Worm (Caenorhabditis elegans) whole organism, L4 larva: ENCODE measurements around the gene srsx-28.
A peak's percentile ranks its signal among the peaks of the same experiment; 100 is the strongest.

ENCODE experiments used
- F49E8.2 ChIP-seq: sonication (generic microtip); optimal IDR thresholded peaks from 2 replicates; lab custom pipeline; 2016; ENCODE audit warnings: missing compliant biosample characterization, mild to moderate bottlenecking, missing genetic modification characterization, borderline replicate concordance
- Y105C5A.15 ChIP-seq: fragments of 200-800 bp; sonication (Bioruptor generic); IDR thresholded peaks from 2 replicates; pipeline ENCODE4 v1.3.6; 2022; ENCODE audit warnings: missing genetic modification characterization, missing compliant biosample characterization
- Y5F2A.4 ChIP-seq: fragments of 200-800 bp; sonication (Bioruptor generic); optimal IDR thresholded peaks from 2 replicates; lab custom pipeline; 2018; ENCODE audit warnings: mild to moderate bottlenecking, missing genetic modification characterization, missing compliant biosample characterization
- aha-1 ChIP-seq: fragments of 150-350 bp; peaks from one replicate; lab custom pipeline; 2014; ENCODE audit warnings: missing biosample characterization, missing genetic modification characterization
- ceh-20 ChIP-seq: fragments of 200-800 bp; sonication (Bioruptor generic); IDR thresholded peaks from 2 replicates; pipeline ENCODE4 v1.3.6; 2022; ENCODE audit warnings: missing genetic modification reagents, missing genetic modification characterization, missing compliant biosample characterization
- daf-16 ChIP-seq, 3 experiments: sonication (generic microtip); optimal IDR thresholded peaks; 2 replicates each; lab custom pipeline; 2016 to 2017; ENCODE audit warnings: missing genetic modification characterization in 3 of 3, missing genetic modification reagents in 3 of 3, mild to moderate bottlenecking in 2 of 3, missing compliant biosample characterization in 2 of 3, missing biosample characterization in 1 of 3, moderate library complexity in 1 of 3
- dmd-8 ChIP-seq: fragments of 200-800 bp; sonication (Bioruptor generic); IDR thresholded peaks from 2 replicates; pipeline ENCODE4 v1.3.6; 2022; ENCODE audit warnings: missing genetic modification characterization, missing compliant biosample characterization
- hlh-11 ChIP-seq: fragments of 200-800 bp; sonication (Bioruptor generic); optimal IDR thresholded peaks from 2 replicates; lab custom pipeline; 2018; ENCODE audit warnings: mild to moderate bottlenecking, missing genetic modification characterization, missing compliant biosample characterization
- lim-7 ChIP-seq: fragments of 200-800 bp; sonication (Bioruptor generic); IDR thresholded peaks from 2 replicates; pipeline ENCODE4 v1.3.6; 2022; ENCODE audit warnings: missing genetic modification characterization, missing compliant biosample characterization
- lin-38 ChIP-seq: fragments of 200-800 bp; sonication (Bioruptor generic); IDR thresholded peaks from 2 replicates; pipeline ENCODE4 v1.3.6; 2022; ENCODE audit warnings: missing genetic modification reagents, missing genetic modification characterization, missing compliant biosample characterization
- lsy-2 ChIP-seq, 2 experiments: fragments of 150-350 bp in 1 of 2; sonication (generic microtip) in 1 of 2; optimal IDR thresholded peaks; 2 replicates each; lab custom pipeline; 2014 to 2017; ENCODE audit warnings: missing biosample characterization in 2 of 2, missing genetic modification characterization in 2 of 2
- mes-2 ChIP-seq: sonication (generic microtip); optimal IDR thresholded peaks from 2 replicates; lab custom pipeline; 2016; ENCODE audit warnings: missing genotype, mild to moderate bottlenecking, missing genetic modification characterization, missing compliant biosample characterization; ENCODE audit not compliant: poor library complexity, severe bottlenecking
- mxl-2 ChIP-seq: fragments of 200-800 bp; sonication (Bioruptor generic); conservative IDR thresholded peaks from 2 replicates; pipeline ENCODE4 v1.3.6; 2022; ENCODE audit warnings: missing genetic modification reagents, missing genetic modification characterization, missing compliant biosample characterization
- nhr-28 ChIP-seq: fragments of 150-350 bp; optimal IDR thresholded peaks from 2 replicates; lab custom pipeline; 2014; ENCODE audit warnings: missing biosample characterization, missing genetic modification characterization
- nhr-48 ChIP-seq: sonication (generic microtip); optimal IDR thresholded peaks from 2 replicates; lab custom pipeline; 2016; ENCODE audit warnings: mild to moderate bottlenecking, missing genetic modification characterization, missing compliant biosample characterization
- nhr-77 ChIP-seq: fragments of 150-350 bp; optimal IDR thresholded peaks from 2 replicates; lab custom pipeline; 2014; ENCODE audit warnings: missing biosample characterization, missing genetic modification characterization
- pqm-1 ChIP-seq: sonication (generic microtip); optimal IDR thresholded peaks from 2 replicates; lab custom pipeline; 2017; ENCODE audit warnings: missing biosample characterization, missing genetic modification characterization
- set-16 ChIP-seq: fragments of 200-800 bp; sonication (Bioruptor generic); IDR thresholded peaks from 2 replicates; pipeline ENCODE4 v1.3.6; 2022; ENCODE audit warnings: missing genetic modification reagents, missing genetic modification characterization, missing compliant biosample characterization
- snpc-1.2 ChIP-seq: fragments of 200-800 bp; sonication (Bioruptor generic); IDR thresholded peaks from 2 replicates; pipeline ENCODE4 v1.3.6; 2022; ENCODE audit warnings: missing genetic modification reagents, missing genetic modification characterization, missing compliant biosample characterization
- spr-3 ChIP-seq: fragments of 200-800 bp; sonication (Bioruptor generic); optimal IDR thresholded peaks from 2 replicates; lab custom pipeline; 2018; ENCODE audit warnings: mild to moderate bottlenecking, missing genetic modification characterization, missing compliant biosample characterization
- unc-62 ChIP-seq, 3 experiments: fragments of 150-350 bp in 1 of 3; sonication (generic microtip); optimal IDR thresholded peaks in 2 of 3; peaks in 1 of 3; 1 replicate in 1 of 3; 2 replicates in 2 of 3; lab custom pipeline; 2014 to 2017; ENCODE audit warnings: missing biosample characterization in 3 of 3, missing genetic modification characterization in 3 of 3, missing genetic modification reagents in 3 of 3, missing genotype in 1 of 3
- ztf-11 ChIP-seq: fragments of 150-350 bp; optimal IDR thresholded peaks from 2 replicates; lab custom pipeline; 2014; ENCODE audit warnings: missing biosample characterization, missing genetic modification characterization

Gene srsx-28

DNA sequence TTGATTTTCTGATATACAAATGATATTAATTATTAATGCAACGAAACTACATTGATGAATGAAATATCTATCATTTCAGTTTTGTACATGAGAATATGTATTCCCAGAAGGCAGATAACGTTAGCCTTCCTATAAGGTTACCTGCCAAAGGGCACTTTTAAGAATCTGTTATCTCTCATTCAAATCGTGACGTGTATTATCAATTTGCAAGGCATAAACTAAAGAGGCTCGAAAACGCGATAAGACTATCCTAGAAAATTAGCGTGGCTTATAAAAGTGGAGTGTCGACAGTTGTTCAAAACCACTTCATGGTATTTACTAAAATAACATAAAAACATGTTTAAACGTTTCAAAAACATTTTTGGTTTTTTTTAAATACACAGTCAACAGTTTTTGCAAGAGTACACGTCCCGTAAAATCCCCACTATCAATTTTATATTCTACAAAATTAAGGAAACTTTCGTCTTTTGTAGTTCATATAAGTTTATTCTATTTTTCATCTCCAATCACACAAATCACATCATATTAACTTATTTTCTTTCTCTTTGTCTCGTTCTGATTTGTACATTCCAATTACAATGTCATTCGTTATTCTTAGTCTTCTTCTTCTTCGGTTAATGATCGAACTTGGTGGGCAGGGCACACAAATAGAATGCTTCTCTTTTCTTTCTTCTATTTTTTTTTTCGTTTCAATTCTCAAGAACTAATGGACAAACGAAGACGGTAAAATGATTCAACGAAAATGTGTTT lies 27.4 kb upstream of the srsx-28 start, which contains the start of gene C08B6.10:
C08B6.10 (plus strand) TSS at position 700 of the 750 bp plus-strand sequence.
- no peak for TF ChIP-seq Y105C5A.15 (GFP tag; lab: Robert Waterston, UW)
- TF ChIP-seq unc-62 (GFP tag; optimal IDR thresholded peaks at IDR 0.05 in 1 of 2; lab: Kevin White, UChicago) = peak in 1 of 2 experiments; percentile 83
- no peak for TF ChIP-seq unc-62 (tag; optimal IDR thresholded peaks at IDR 0.05; lab: Kevin White, UChicago)
- peak; percentile 19 for TF ChIP-seq pqm-1 (tag; lab: Kevin White, UChicago)
- TF ChIP-seq daf-16 (GFP tag; optimal IDR thresholded peaks at IDR 0.05; lab: Kevin White, UChicago) = no peak
- TF ChIP-seq daf-16 (tag; optimal IDR thresholded peaks at IDR 0.05; lab: Kevin White, UChicago) = peak; percentile 69
- TF ChIP-seq ztf-11 (tag; lab: Kevin White, UChicago) = no peak
- TF ChIP-seq nhr-28 (tag; lab: Kevin White, UChicago) = peak; percentile 21
- TF ChIP-seq aha-1 (tag; lab: Kevin White, UChicago) = no peak
- no peak for TF ChIP-seq nhr-48 (tag; lab: Kevin White, UChicago)

DNA sequence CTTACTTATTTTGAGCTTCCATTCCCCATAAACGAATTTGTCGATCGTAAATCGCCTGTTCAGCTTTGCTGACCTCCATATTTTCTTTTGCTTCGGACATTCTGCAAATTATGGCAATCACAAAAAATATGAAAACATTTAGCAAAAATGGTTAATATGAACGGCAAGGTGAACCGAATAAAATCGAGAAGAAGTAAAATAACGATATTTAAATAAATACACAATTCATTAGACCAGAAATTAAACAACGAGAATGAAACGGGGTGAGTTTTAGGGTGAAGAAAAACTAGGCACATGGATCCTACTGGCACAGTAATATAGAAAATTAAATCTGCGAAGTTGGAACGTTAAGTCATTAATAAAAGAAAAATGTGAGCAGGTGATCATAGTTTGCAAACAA lies 22.2 kb upstream of the srsx-28 start, which contains the start of gene aos-1:
aos-1 (minus strand) TSS at position 101 of the 400 bp plus-strand sequence.
- TF ChIP-seq lim-7 = no peak
- no peak for TF ChIP-seq Y5F2A.4
- TF ChIP-seq nhr-77 (tag; lab: Kevin White, UChicago) = no peak

DNA sequence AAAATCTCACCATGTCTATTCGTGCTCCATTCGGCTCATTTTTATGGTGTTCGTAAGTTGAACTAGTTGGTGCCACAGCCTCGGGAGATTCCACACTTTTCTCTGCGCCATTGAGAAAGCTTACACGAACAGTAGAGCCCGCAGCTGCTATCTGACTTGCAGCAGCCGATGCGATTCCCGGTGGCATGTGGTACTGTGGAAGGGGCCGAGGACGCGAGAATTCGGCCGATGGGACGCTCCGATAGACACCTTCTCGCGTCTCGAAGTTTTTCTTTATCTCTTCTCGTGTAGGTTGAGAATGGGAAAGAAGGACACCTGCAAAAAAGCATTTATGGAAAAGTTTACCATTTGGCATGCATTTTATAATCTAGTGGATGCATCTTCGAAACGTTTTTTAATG lies 19.1 kb upstream of the srsx-28 start:
- TF ChIP-seq snpc-1.2 (GFP tag; lab: Robert Waterston, UW) (no peak), nhr-48 (tag; lab: Kevin White, UChicago) (no peak), F49E8.2 (tag; lab: Kevin White, UChicago) (no peak), dmd-8 (GFP tag; lab: Robert Waterston, UW) (peak; percentile 60; the same call in 1 of the 2 replicates), lin-38 (GFP tag; lab: Robert Waterston, UW) (no peak)

DNA sequence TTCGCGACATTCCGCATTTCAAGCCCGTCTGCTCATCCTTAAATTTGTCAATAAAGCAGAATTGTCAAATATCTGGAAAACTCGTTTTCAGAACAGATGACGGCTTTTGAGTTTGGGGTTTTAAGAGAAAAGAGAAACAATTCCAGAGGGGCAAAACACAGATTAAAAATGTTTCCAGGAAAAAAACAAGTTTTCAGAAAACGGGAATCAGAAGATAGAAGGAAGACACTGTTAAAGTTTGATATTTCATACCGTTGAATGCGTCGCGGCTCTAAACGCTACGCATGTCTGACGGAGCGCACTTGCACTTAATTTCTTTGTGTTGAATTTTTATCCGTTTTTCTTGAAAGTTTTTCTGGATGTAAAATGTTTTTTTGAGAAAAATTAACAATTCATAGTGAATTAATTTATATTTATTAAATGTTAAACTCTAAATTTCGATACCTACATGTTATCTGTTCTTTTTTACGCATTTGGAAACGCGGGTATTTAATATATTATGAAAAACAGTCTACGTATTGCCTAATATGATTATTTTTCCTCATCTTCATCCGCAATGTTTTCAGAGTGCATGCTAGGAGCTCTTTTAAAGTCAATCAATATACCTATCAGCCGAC lies 18.2 kb upstream of the srsx-28 start, which contains the start of the genes C08B6.18, wdr-20 and C08B6.8:
C08B6.18 (minus strand) TSS at position 51 of the 617 bp plus-strand sequence.
wdr-20 (minus strand) TSS at position 82 of the 617 bp plus-strand sequence.
C08B6.8 (plus strand) TSS at position 567 of the 617 bp plus-strand sequence.
- TF ChIP-seq hlh-11 (no peak), ceh-20 (GFP tag; lab: Robert Waterston, UW) (no peak), lsy-2 (tag; optimal IDR thresholded peaks at IDR 0.05; lab: Kevin White, UChicago) (peak in 1 of 2 experiments; percentile 44), mes-2 (tag; lab: Kevin White, UChicago) (peak; percentile 21), lin-38 (GFP tag; lab: Robert Waterston, UW) (peak; percentile 62), spr-3 (GFP tag; lab: Kevin White, UChicago) (no peak)

DNA sequence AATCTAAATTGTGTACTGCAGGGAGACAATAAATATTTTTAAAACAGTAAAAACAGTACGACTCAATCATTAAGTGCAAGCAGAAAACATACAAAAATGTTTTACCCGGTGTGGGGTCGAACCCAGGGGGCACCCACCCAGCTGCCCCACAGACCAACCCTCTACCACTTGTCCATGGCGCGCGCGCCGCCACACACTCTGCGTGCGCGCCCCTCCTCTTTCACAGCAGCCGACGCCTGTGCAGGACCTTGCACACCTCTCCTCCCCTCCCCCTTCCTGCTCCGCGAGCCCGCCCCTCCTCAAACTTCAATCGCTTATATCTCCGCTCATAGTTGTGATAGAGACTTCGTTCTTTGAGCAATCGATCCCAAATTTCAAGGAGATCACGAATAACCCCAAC lies 15.7 kb upstream of the srsx-28 start:
- TF ChIP-seq set-16 (GFP tag; lab: Robert Waterston, UW) = peak; percentile 47; the same call in 1 of the 2 replicates

DNA sequence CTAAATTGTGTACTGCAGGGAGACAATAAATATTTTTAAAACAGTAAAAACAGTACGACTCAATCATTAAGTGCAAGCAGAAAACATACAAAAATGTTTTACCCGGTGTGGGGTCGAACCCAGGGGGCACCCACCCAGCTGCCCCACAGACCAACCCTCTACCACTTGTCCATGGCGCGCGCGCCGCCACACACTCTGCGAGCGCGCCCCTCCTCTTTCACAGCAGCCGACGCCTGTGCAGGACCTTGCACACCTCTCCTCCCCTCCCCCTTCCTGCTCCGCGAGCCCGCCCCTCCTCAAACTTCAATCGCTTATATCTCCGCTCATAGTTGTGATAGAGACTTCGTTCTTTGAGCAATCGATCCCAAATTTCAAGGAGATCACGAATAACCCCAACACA lies 13.8 kb upstream of the srsx-28 start:
- TF ChIP-seq set-16 (GFP tag; lab: Robert Waterston, UW) (peak; percentile 63), snpc-1.2 (GFP tag; lab: Robert Waterston, UW) (peak; percentile 63; the same call in 1 of the 2 replicates), lin-38 (GFP tag; lab: Robert Waterston, UW) (peak; percentile 60)

DNA sequence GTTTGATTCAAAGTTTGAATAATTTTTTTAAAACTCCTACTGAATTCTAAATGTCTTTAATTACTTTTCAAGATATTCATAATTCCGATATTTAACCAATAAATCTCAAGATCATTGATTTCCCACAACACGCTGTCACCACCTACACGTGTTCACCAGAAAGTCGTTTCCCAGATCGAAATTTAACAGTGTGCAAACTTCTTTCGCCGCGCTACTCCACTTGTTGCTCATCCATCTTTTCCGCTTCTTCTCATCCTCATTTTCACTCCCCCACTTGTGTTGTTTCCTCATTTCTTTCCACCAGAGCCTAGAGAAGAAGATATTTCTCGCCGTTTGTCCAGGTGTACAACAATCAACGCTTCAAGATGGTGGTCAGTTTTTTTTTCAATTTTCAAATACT lies 6.7 kb upstream of the srsx-28 start, which contains the start of gene C51E3.9:
C51E3.9 (plus strand) TSS at position 301 of the 400 bp plus-strand sequence.
- peak; percentile 11 for TF ChIP-seq aha-1 (tag; lab: Kevin White, UChicago)
- TF ChIP-seq mxl-2 (GFP tag; lab: Robert Waterston, UW) = no peak
- peak; percentile 5 for TF ChIP-seq hlh-11
